Worm (Caenorhabditis elegans) whole organism, mixed stage, embryonic: ENCODE results near the gene emc-5.
A peak's percentile ranks its signal among the peaks of the same experiment; 100 is the strongest.

ENCODE experiments used
- M03D4.4 ChIP-seq: sonication (generic microtip); optimal IDR thresholded peaks from 2 replicates; lab custom pipeline; 2017; ENCODE audit warnings: mild to moderate bottlenecking, missing genetic modification characterization, missing compliant biosample characterization
- bed-3 ChIP-seq: fragments of 200-800 bp; sonication (Bioruptor generic); optimal IDR thresholded peaks from 3 replicates; lab custom pipeline; 2018; ENCODE audit warnings: mild to moderate bottlenecking, missing genetic modification characterization, moderate library complexity, missing compliant biosample characterization
- blmp-1 ChIP-seq: fragments of 150-350 bp; optimal IDR thresholded peaks from 2 replicates; lab custom pipeline; 2014; ENCODE audit warnings: missing biosample characterization, missing genetic modification characterization
- ceh-39 ChIP-seq: fragments of 150-350 bp; optimal IDR thresholded peaks from 2 replicates; lab custom pipeline; 2014; ENCODE audit warnings: missing biosample characterization, missing genetic modification characterization
- ceh-43 ChIP-seq: fragments of 200-800 bp; sonication (Bioruptor generic); optimal IDR thresholded peaks from 2 replicates; lab custom pipeline; 2018; ENCODE audit warnings: mild to moderate bottlenecking, missing genetic modification characterization, moderate library complexity, missing compliant biosample characterization
- ceh-83 ChIP-seq: fragments of 200-800 bp; sonication (Bioruptor generic); optimal IDR thresholded peaks from 2 replicates; lab custom pipeline; 2018; ENCODE audit warnings: mild to moderate bottlenecking, missing genetic modification characterization, missing compliant biosample characterization
- ces-1 ChIP-seq: fragments of 150-350 bp; optimal IDR thresholded peaks from 2 replicates; lab custom pipeline; 2014; ENCODE audit warnings: missing biosample characterization, missing genetic modification reagents, missing genetic modification characterization
- elt-1 ChIP-seq: sonication (generic microtip); optimal IDR thresholded peaks from 2 replicates; lab custom pipeline; 2017; ENCODE audit warnings: missing genetic modification characterization, mild to moderate bottlenecking, missing compliant biosample characterization, antibody characterized with exemption, moderate library complexity, borderline replicate concordance; ENCODE audit not compliant: insufficient read depth
- flh-1 ChIP-seq: fragments of 200-800 bp; sonication (Bioruptor generic); optimal IDR thresholded peaks from 2 replicates; lab custom pipeline; 2018; ENCODE audit warnings: mild to moderate bottlenecking, missing genetic modification characterization, moderate library complexity, missing compliant biosample characterization
- ham-2 ChIP-seq: fragments of 200-800 bp; sonication (Bioruptor generic); optimal IDR thresholded peaks from 2 replicates; lab custom pipeline; 2018; ENCODE audit warnings: mild to moderate bottlenecking, missing genetic modification characterization, missing compliant biosample characterization
- hlh-1 ChIP-seq: fragments of 150-350 bp; optimal IDR thresholded peaks from 2 replicates; lab custom pipeline; 2014; ENCODE audit warnings: missing biosample characterization, missing genetic modification reagents, missing genetic modification characterization
- lin-13 ChIP-seq: fragments of 150-350 bp; optimal IDR thresholded peaks from 2 replicates; lab custom pipeline; 2014; ENCODE audit warnings: missing biosample characterization, missing genetic modification characterization
- lin-32 ChIP-seq: fragments of 200-800 bp; sonication (Bioruptor generic); optimal IDR thresholded peaks from 2 replicates; lab custom pipeline; 2018; ENCODE audit warnings: mild to moderate bottlenecking, missing genetic modification characterization, missing compliant biosample characterization
- lsy-2 ChIP-seq: fragments of 150-350 bp; optimal IDR thresholded peaks from 2 replicates; lab custom pipeline; 2014; ENCODE audit warnings: missing biosample characterization, missing genetic modification characterization
- mab-5 ChIP-seq: fragments of 150-350 bp; optimal IDR thresholded peaks from 2 replicates; lab custom pipeline; 2014; ENCODE audit warnings: missing biosample characterization, missing genetic modification characterization
- mep-1 ChIP-seq: fragments of 150-350 bp; optimal IDR thresholded peaks from 2 replicates; lab custom pipeline; 2017; ENCODE audit warnings: missing biosample characterization, missing genetic modification reagents, missing genetic modification characterization, inconsistent platforms
- mls-2 ChIP-seq: sonication (generic microtip); optimal IDR thresholded peaks from 2 replicates; lab custom pipeline; 2016; ENCODE audit warnings: mild to moderate bottlenecking, missing genetic modification characterization, moderate library complexity, missing compliant biosample characterization
- nhr-2 ChIP-seq: fragments of 150-350 bp; optimal IDR thresholded peaks from 2 replicates; lab custom pipeline; 2014; ENCODE audit warnings: missing biosample characterization, missing genetic modification characterization
- nhr-237 ChIP-seq: fragments of 150-350 bp; optimal IDR thresholded peaks from 2 replicates; lab custom pipeline; 2014; ENCODE audit warnings: missing biosample characterization, missing genetic modification characterization
- nhr-28 ChIP-seq: fragments of 150-350 bp; optimal IDR thresholded peaks from 2 replicates; lab custom pipeline; 2014; ENCODE audit warnings: missing biosample characterization, missing genetic modification characterization
- nhr-76 ChIP-seq: sonication (generic microtip); optimal IDR thresholded peaks from 2 replicates; lab custom pipeline; 2017; ENCODE audit warnings: missing biosample characterization, missing genetic modification characterization
- pha-4 ChIP-seq: fragments of 150-350 bp; optimal IDR thresholded peaks from 2 replicates; lab custom pipeline; 2018; ENCODE audit warnings: missing biosample characterization, missing genetic modification reagents, missing genetic modification characterization
- sem-2 ChIP-seq: fragments of 200-800 bp; sonication (Bioruptor generic); optimal IDR thresholded peaks from 2 replicates; lab custom pipeline; 2018; ENCODE audit warnings: mild to moderate bottlenecking, missing genetic modification characterization, missing compliant biosample characterization
- tbx-8 ChIP-seq: fragments of 200-800 bp; sonication (Bioruptor generic); optimal IDR thresholded peaks from 2 replicates; lab custom pipeline; 2018; ENCODE audit warnings: mild to moderate bottlenecking, missing genetic modification characterization, moderate library complexity, missing compliant biosample characterization
- unc-120 ChIP-seq: sonication (generic microtip); optimal IDR thresholded peaks from 2 replicates; lab custom pipeline; 2017; ENCODE audit warnings: missing genetic modification characterization, missing compliant biosample characterization; ENCODE audit not compliant: poor library complexity, severe bottlenecking
- unc-39 ChIP-seq: fragments of 150-350 bp; optimal IDR thresholded peaks from 2 replicates; lab custom pipeline; 2014; ENCODE audit warnings: missing biosample characterization, missing genetic modification characterization
- unc-62 ChIP-seq: fragments of 150-350 bp; optimal IDR thresholded peaks from 2 replicates; lab custom pipeline; 2014; ENCODE audit warnings: missing biosample characterization, missing genetic modification reagents, missing genetic modification characterization
- zip-8 ChIP-seq: fragments of 150-350 bp; optimal IDR thresholded peaks from 2 replicates; lab custom pipeline; 2014; ENCODE audit warnings: missing biosample characterization, missing genetic modification characterization
- ztf-11 ChIP-seq: fragments of 150-350 bp; optimal IDR thresholded peaks from 2 replicates; lab custom pipeline; 2014; ENCODE audit warnings: missing biosample characterization, missing genetic modification characterization

Gene emc-5

ce11 chrII:11459883-11460282 is 36.7 kb upstream of the emc-5 start:
- TF ChIP-seq tbx-8 (no peak), elt-1 (tag; lab: Kevin White, UChicago) (no peak), blmp-1 (tag; lab: Kevin White, UChicago) (no peak), unc-62 (GFP tag; lab: Kevin White, UChicago) (no peak), zip-8 (no peak), ztf-11 (tag; lab: Kevin White, UChicago) (no peak), unc-39 (no peak), bed-3 (GFP tag; lab: Kevin White, UChicago) (no peak), nhr-76 (no peak), nhr-237 (tag; lab: Kevin White, UChicago) (no peak), ceh-39 (tag; lab: Kevin White, UChicago) (no peak), unc-120 (tag; lab: Kevin White, UChicago) (no peak), mls-2 (no peak), ces-1 (GFP tag; lab: Kevin White, UChicago) (no peak), lin-13 (tag; lab: Kevin White, UChicago) (no peak)
- TF ChIP-seq, all 35 proteins: peak for 0

ce11 chrII:11463899-11464298 is 32.7 kb upstream of the emc-5 start:
- TF ChIP-seq ces-1 (GFP tag; lab: Kevin White, UChicago) = peak; percentile 29
- no peak for TF ChIP-seq unc-62 (GFP tag; lab: Kevin White, UChicago)
- no peak for TF ChIP-seq nhr-2
- TF ChIP-seq blmp-1 (tag; lab: Kevin White, UChicago) = no peak

- TF ChIP-seq ceh-83 (GFP tag; lab: Kevin White, UChicago) = no peak
- TF ChIP-seq ham-2 (GFP tag; lab: Kevin White, UChicago) = peak; percentile 41
- TF ChIP-seq pha-4 = peak; percentile 38
- TF ChIP-seq unc-62 (GFP tag; lab: Kevin White, UChicago) = peak; percentile 20
- no peak for TF ChIP-seq ceh-39 (tag; lab: Kevin White, UChicago)
- TF ChIP-seq M03D4.4 (tag; lab: Kevin White, UChicago) = no peak
- TF ChIP-seq ces-1 (GFP tag; lab: Kevin White, UChicago) = peak; percentile 11
- no peak for TF ChIP-seq unc-39
- TF ChIP-seq hlh-1 (tag; lab: Kevin White, UChicago) = no peak
- no peak for TF ChIP-seq elt-1 (tag; lab: Kevin White, UChicago)
- peak; percentile 52 for TF ChIP-seq lsy-2 (tag; lab: Kevin White, UChicago)
- TF ChIP-seq blmp-1 (tag; lab: Kevin White, UChicago) = peak; percentile 43
- no peak for TF ChIP-seq lin-13 (tag; lab: Kevin White, UChicago)
Measured at ce11 chrII:11464427-11464944, 32.1 kb upstream of the emc-5 start, which contains the start of the genes aars-1 and rga-1. Gene aars-1, minus strand, starts transcription at chrII:11464497. Gene rga-1, plus strand, starts transcription at chrII:11464894.

ce11 chrII:11467541-11467940 is 29.0 kb upstream of the emc-5 start, which contains the start of gene klp-17:
Gene klp-17, minus strand, starts transcription at chrII:11467641.
- no peak for TF ChIP-seq mep-1 (tag; lab: Kevin White, UChicago)
- no peak for TF ChIP-seq tbx-8
- TF ChIP-seq bed-3 (GFP tag; lab: Kevin White, UChicago) = no peak
- TF ChIP-seq flh-1 (GFP tag; lab: Kevin White, UChicago) = no peak
- no peak for TF ChIP-seq nhr-28 (tag; lab: Kevin White, UChicago)

DNA sequence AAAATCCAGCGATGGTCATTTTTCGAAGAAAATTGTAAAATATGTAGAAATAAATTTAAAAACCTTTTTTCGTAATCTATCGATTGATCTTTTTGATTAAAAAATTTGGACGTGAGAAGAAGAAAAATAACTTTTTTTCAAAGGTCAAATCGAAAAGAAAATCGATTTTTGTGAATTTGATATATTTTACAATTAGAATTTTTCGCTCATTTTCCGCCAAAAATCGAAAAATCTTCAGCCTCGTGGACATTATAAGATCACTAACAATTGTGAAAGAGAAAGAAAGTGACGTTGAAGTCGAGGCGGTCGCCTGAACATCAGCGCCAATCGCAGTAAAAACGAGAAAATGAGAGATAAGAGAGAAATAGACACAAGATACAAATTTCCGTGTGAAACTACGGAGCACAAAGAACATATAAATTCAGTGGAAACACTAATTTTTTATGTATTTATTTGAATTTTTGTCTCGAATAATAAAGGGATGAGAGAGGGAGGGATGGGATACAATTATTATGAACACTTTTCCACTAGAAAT is 26.9 kb upstream of the emc-5 start, which contains the start of gene cisd-1:
TSS of gene cisd-1 (minus strand) at position 51 of the 535 bp plus-strand sequence.
- TF ChIP-seq nhr-28 (tag; lab: Kevin White, UChicago) (no peak), mab-5 (tag; lab: Kevin White, UChicago) (no peak), ceh-43 (no peak), unc-39 (no peak), tbx-8 (no peak), mep-1 (tag; lab: Kevin White, UChicago) (no peak), ces-1 (GFP tag; lab: Kevin White, UChicago) (no peak), unc-120 (tag; lab: Kevin White, UChicago) (no peak), nhr-76 (no peak)

- TF ChIP-seq sem-2 (GFP tag; lab: Kevin White, UChicago) (no peak), nhr-76 (no peak), lin-32 (GFP tag; lab: Kevin White, UChicago) (no peak)
Measured at ce11 chrII:11471916-11472315, 24.7 kb upstream of the emc-5 start, which contains the start of gene mfn-1. Gene mfn-1, minus strand, starts transcription at chrII:11472016.
